Fruit fly (Drosophila melanogaster) whole organism, pupa: Measurements from ENCODE around the gene CG4911.

ENCODE experiments used
- D1 ChIP-seq: fragments of 200-800 bp; sonication (Bioruptor generic); optimal IDR thresholded peaks from 2 replicates; lab custom pipeline; 2018; ENCODE audit warnings: missing biosample characterization, mild to moderate bottlenecking, missing genetic modification characterization, moderate library complexity
- EcR ChIP-seq: fragments of 200-800 bp; sonication (Bioruptor generic); optimal IDR thresholded peaks from 3 replicates; lab custom pipeline; 2019; ENCODE audit warnings: missing biosample characterization, missing genetic modification characterization, mild to moderate bottlenecking, moderate library complexity, missing genetic modification reagents
- fd96Ca ChIP-seq: fragments of 200-800 bp; sonication (Bioruptor generic); IDR thresholded peaks from 3 replicates; pipeline ENCODE4 v1.3.6; 2022; ENCODE audit warnings: missing biosample characterization, missing genetic modification characterization

DNA sequence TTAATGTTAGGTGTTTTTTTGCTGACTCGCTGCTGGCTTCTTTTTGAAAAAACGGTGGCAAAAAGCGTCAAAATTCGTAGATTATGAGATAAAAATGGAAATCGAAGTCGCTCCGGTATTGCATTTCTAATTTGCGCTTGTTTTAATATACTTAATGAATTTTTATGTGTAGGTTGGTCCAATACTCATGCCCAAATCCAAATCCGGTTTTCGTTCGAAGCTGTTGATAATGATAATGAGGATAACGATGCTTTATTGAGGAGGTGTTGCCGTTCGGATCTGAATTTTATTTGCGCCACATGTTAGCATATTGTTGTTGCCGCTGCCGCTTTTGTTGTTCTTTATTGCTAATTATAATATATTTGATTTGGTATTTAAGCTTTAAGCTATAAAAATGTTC lies 26.3 kb downstream of the CG4911 start:
- TF ChIP-seq EcR (GFP tag; lab: Kevin White, UChicago) = no peak
- no peak for TF ChIP-seq D1 (tag; lab: Kevin White, UChicago)
- no peak for TF ChIP-seq fd96Ca (GFP tag; lab: Robert Waterston, UW)
